Fruit fly (Drosophila melanogaster): ENCODE data around the gene CG13362.

Gene CG13362

dm6 chrX:769639-770124, 18.6 kb upstream of the CG13362 start, which contains the start of gene fz3 (continued):
- TF ChIP-seq CG13624 (GFP tag; optimal IDR thresholded peaks at IDR 0.05) (peak; percentile 13), Hr3 (GFP tag; optimal IDR thresholded peaks at IDR 0.05) (no peak), az2 (GFP tag; optimal IDR thresholded peaks at IDR 0.05) (no peak), CG17186 (GFP tag; optimal IDR thresholded peaks at IDR 0.05) (peak; percentile 21), dm (GFP tag; optimal IDR thresholded peaks at IDR 0.05) (peak; percentile 7), Sin3A (optimal IDR thresholded peaks at IDR 0.05) (peak; percentile 7), CG11723 (GFP tag; optimal IDR thresholded peaks at IDR 0.05) (no peak), CG1792 (GFP tag; optimal IDR thresholded peaks at IDR 0.05) (no peak), Trl (optimal IDR thresholded peaks at IDR 0.05) (no peak), Trl (GFP tag; optimal IDR thresholded peaks at IDR 0.05) (no peak), stc (GFP tag; IDR thresholded peaks at IDR 0.05) (no peak), lola (GFP tag; optimal IDR thresholded peaks at IDR 0.05) (no peak), CTCF (GFP tag; optimal IDR thresholded peaks at IDR 0.05) (peak; percentile 88), vnd (GFP tag; IDR thresholded peaks at IDR 0.05; ENCODE audit: partially characterized antibody) (peak; percentile 81), CG3407 (GFP tag; optimal IDR thresholded peaks at IDR 0.05) (no peak), D (optimal IDR thresholded peaks at IDR 0.05) (no peak), D (GFP tag; optimal IDR thresholded peaks at IDR 0.05) (no peak), NfI (GFP tag; optimal IDR thresholded peaks at IDR 0.05) (peak; percentile 6), cg (GFP tag; optimal IDR thresholded peaks at IDR 0.05) (no peak), fd64A (GFP tag; optimal IDR thresholded peaks at IDR 0.05) (no peak), CG30403 (GFP tag; optimal IDR thresholded peaks at IDR 0.05) (no peak), CG1602 (GFP tag; optimal IDR thresholded peaks at IDR 0.05) (no peak), zen (tag; optimal IDR thresholded peaks at IDR 0.05) (peak; percentile 14), aop (GFP tag; IDR thresholded peaks at IDR 0.05) (no peak), ewg (GFP tag; optimal IDR thresholded peaks at IDR 0.05) (no peak), CG5245 (GFP tag; optimal IDR thresholded peaks at IDR 0.05) (no peak), seq (GFP tag; IDR thresholded peaks at IDR 0.05) (no peak), btn (GFP tag; optimal IDR thresholded peaks at IDR 0.05) (no peak), jing (GFP tag; optimal IDR thresholded peaks at IDR 0.05) (no peak), pzg (GFP tag; optimal IDR thresholded peaks at IDR 0.05) (peak; percentile 62), CG11696 (GFP tag; IDR thresholded peaks at IDR 0.05) (no peak), z (GFP tag; IDR thresholded peaks at IDR 0.05) (no peak), sr (GFP tag; IDR thresholded peaks at IDR 0.05) (0 out of 3 replicates have a peak, but pooled peaks have one; percentile 23), CG15479 (GFP tag; optimal IDR thresholded peaks at IDR 0.05) (no peak), run (tag; optimal IDR thresholded peaks at IDR 0.05) (no peak), PHDP (tag; optimal IDR thresholded peaks at IDR 0.05) (no peak), lmd (GFP tag; IDR thresholded peaks at IDR 0.05) (no peak), CG11398 (GFP tag; optimal IDR thresholded peaks at IDR 0.05) (no peak), CG2712 (tag; optimal IDR thresholded peaks at IDR 0.05) (peak; percentile 52), E2f2 (GFP tag; IDR thresholded peaks at IDR 0.05) (peak; percentile 75), HHEX (GFP tag; optimal IDR thresholded peaks at IDR 0.05) (no peak), CG9215 (GFP tag; IDR thresholded peaks at IDR 0.05) (no peak), CG6765 (GFP tag; optimal IDR thresholded peaks at IDR 0.05) (no peak), MBD-R2 (GFP tag; IDR thresholded peaks at IDR 0.05) (peak; percentile 54), ken (GFP tag; IDR thresholded peaks at IDR 0.05) (no peak), salm (tag; optimal IDR thresholded peaks at IDR 0.05) (no peak), CG15073 (GFP tag; optimal IDR thresholded peaks at IDR 0.05) (no peak), CG9437 (GFP tag; optimal IDR thresholded peaks at IDR 0.05) (peak; percentile 65), Opbp (GFP tag; IDR thresholded peaks at IDR 0.05; ENCODE audit: partially characterized antibody) (peak; percentile 89), Ssrp (tag; optimal IDR thresholded peaks at IDR 0.05) (no peak), tap (tag; optimal IDR thresholded peaks at IDR 0.05) (no peak), insv (GFP tag; optimal IDR thresholded peaks at IDR 0.05) (peak in 1 of 2 experiments; percentile 16), gcm2 (GFP tag; optimal IDR thresholded peaks at IDR 0.05) (no peak)
